Worm (Caenorhabditis elegans) whole organism, mixed stage, embryonic: Measurements from ENCODE around the gene F57A10.4.

Experiments
- M03D4.4 ChIP-seq: sonication (generic microtip); optimal IDR thresholded peaks from 2 replicates; lab custom pipeline; 2017; ENCODE audit warnings: mild to moderate bottlenecking, missing genetic modification characterization, missing compliant biosample characterization
- bed-3 ChIP-seq: fragments of 200-800 bp; sonication (Bioruptor generic); optimal IDR thresholded peaks from 3 replicates; lab custom pipeline; 2018; ENCODE audit warnings: mild to moderate bottlenecking, missing genetic modification characterization, moderate library complexity, missing compliant biosample characterization
- blmp-1 ChIP-seq: fragments of 150-350 bp; optimal IDR thresholded peaks from 2 replicates; lab custom pipeline; 2014; ENCODE audit warnings: missing biosample characterization, missing genetic modification characterization
- ceh-39 ChIP-seq: fragments of 150-350 bp; optimal IDR thresholded peaks from 2 replicates; lab custom pipeline; 2014; ENCODE audit warnings: missing biosample characterization, missing genetic modification characterization
- ceh-43 ChIP-seq: fragments of 200-800 bp; sonication (Bioruptor generic); optimal IDR thresholded peaks from 2 replicates; lab custom pipeline; 2018; ENCODE audit warnings: mild to moderate bottlenecking, missing genetic modification characterization, moderate library complexity, missing compliant biosample characterization
- ces-1 ChIP-seq: fragments of 150-350 bp; optimal IDR thresholded peaks from 2 replicates; lab custom pipeline; 2014; ENCODE audit warnings: missing biosample characterization, missing genetic modification reagents, missing genetic modification characterization
- cnd-1 ChIP-seq: fragments of 200-800 bp; sonication (Bioruptor generic); optimal IDR thresholded peaks from 2 replicates; lab custom pipeline; 2018; ENCODE audit warnings: mild to moderate bottlenecking, missing genetic modification characterization, missing compliant biosample characterization
- drap-1 ChIP-seq: fragments of 200-800 bp; sonication (Bioruptor generic); optimal IDR thresholded peaks from 3 replicates; lab custom pipeline; 2018; ENCODE audit warnings: mild to moderate bottlenecking, missing genetic modification characterization, missing compliant biosample characterization
- elt-1 ChIP-seq: sonication (generic microtip); optimal IDR thresholded peaks from 2 replicates; lab custom pipeline; 2017; ENCODE audit warnings: missing genetic modification characterization, mild to moderate bottlenecking, missing compliant biosample characterization, antibody characterized with exemption, moderate library complexity, borderline replicate concordance; ENCODE audit not compliant: insufficient read depth
- elt-3 ChIP-seq: fragments of 150-350 bp; optimal IDR thresholded peaks from 2 replicates; lab custom pipeline; 2014; ENCODE audit warnings: missing biosample characterization, missing genetic modification characterization
- flh-1 ChIP-seq: fragments of 200-800 bp; sonication (Bioruptor generic); optimal IDR thresholded peaks from 2 replicates; lab custom pipeline; 2018; ENCODE audit warnings: mild to moderate bottlenecking, missing genetic modification characterization, moderate library complexity, missing compliant biosample characterization
- ham-2 ChIP-seq: fragments of 200-800 bp; sonication (Bioruptor generic); optimal IDR thresholded peaks from 2 replicates; lab custom pipeline; 2018; ENCODE audit warnings: mild to moderate bottlenecking, missing genetic modification characterization, missing compliant biosample characterization
- hlh-1 ChIP-seq: fragments of 150-350 bp; optimal IDR thresholded peaks from 2 replicates; lab custom pipeline; 2014; ENCODE audit warnings: missing biosample characterization, missing genetic modification reagents, missing genetic modification characterization
- lin-13 ChIP-seq: fragments of 150-350 bp; optimal IDR thresholded peaks from 2 replicates; lab custom pipeline; 2014; ENCODE audit warnings: missing biosample characterization, missing genetic modification characterization
- lin-32 ChIP-seq: fragments of 200-800 bp; sonication (Bioruptor generic); optimal IDR thresholded peaks from 2 replicates; lab custom pipeline; 2018; ENCODE audit warnings: mild to moderate bottlenecking, missing genetic modification characterization, missing compliant biosample characterization
- lsy-2 ChIP-seq: fragments of 150-350 bp; optimal IDR thresholded peaks from 2 replicates; lab custom pipeline; 2014; ENCODE audit warnings: missing biosample characterization, missing genetic modification characterization
- mab-5 ChIP-seq: fragments of 150-350 bp; optimal IDR thresholded peaks from 2 replicates; lab custom pipeline; 2014; ENCODE audit warnings: missing biosample characterization, missing genetic modification characterization
- mep-1 ChIP-seq: fragments of 150-350 bp; optimal IDR thresholded peaks from 2 replicates; lab custom pipeline; 2017; ENCODE audit warnings: missing biosample characterization, missing genetic modification reagents, missing genetic modification characterization, inconsistent platforms
- nhr-12 ChIP-seq: fragments of 150-350 bp; optimal IDR thresholded peaks from 2 replicates; lab custom pipeline; 2014; ENCODE audit warnings: missing biosample characterization, missing genetic modification characterization
- nhr-2 ChIP-seq: fragments of 150-350 bp; optimal IDR thresholded peaks from 2 replicates; lab custom pipeline; 2014; ENCODE audit warnings: missing biosample characterization, missing genetic modification characterization
- nhr-237 ChIP-seq: fragments of 150-350 bp; optimal IDR thresholded peaks from 2 replicates; lab custom pipeline; 2014; ENCODE audit warnings: missing biosample characterization, missing genetic modification characterization
- nhr-28 ChIP-seq: fragments of 150-350 bp; optimal IDR thresholded peaks from 2 replicates; lab custom pipeline; 2014; ENCODE audit warnings: missing biosample characterization, missing genetic modification characterization
- pha-4 ChIP-seq: fragments of 150-350 bp; optimal IDR thresholded peaks from 2 replicates; lab custom pipeline; 2018; ENCODE audit warnings: missing biosample characterization, missing genetic modification reagents, missing genetic modification characterization
- sem-2 ChIP-seq: fragments of 200-800 bp; sonication (Bioruptor generic); optimal IDR thresholded peaks from 2 replicates; lab custom pipeline; 2018; ENCODE audit warnings: mild to moderate bottlenecking, missing genetic modification characterization, missing compliant biosample characterization
- snpc-4 ChIP-seq: fragments of 150-350 bp; optimal IDR thresholded peaks from 2 replicates; lab custom pipeline; 2014; ENCODE audit warnings: missing biosample characterization, missing genetic modification characterization
- sptf-1 ChIP-seq: sonication (generic microtip); optimal IDR thresholded peaks from 2 replicates; lab custom pipeline; 2017; ENCODE audit warnings: mild to moderate bottlenecking, missing genetic modification characterization, moderate library complexity, missing compliant biosample characterization
- tbx-8 ChIP-seq: fragments of 200-800 bp; sonication (Bioruptor generic); optimal IDR thresholded peaks from 2 replicates; lab custom pipeline; 2018; ENCODE audit warnings: mild to moderate bottlenecking, missing genetic modification characterization, moderate library complexity, missing compliant biosample characterization
- unc-39 ChIP-seq: fragments of 150-350 bp; optimal IDR thresholded peaks from 2 replicates; lab custom pipeline; 2014; ENCODE audit warnings: missing biosample characterization, missing genetic modification characterization
- unc-62 ChIP-seq: fragments of 150-350 bp; optimal IDR thresholded peaks from 2 replicates; lab custom pipeline; 2014; ENCODE audit warnings: missing biosample characterization, missing genetic modification reagents, missing genetic modification characterization
- zip-8 ChIP-seq: fragments of 150-350 bp; optimal IDR thresholded peaks from 2 replicates; lab custom pipeline; 2014; ENCODE audit warnings: missing biosample characterization, missing genetic modification characterization
- ztf-11 ChIP-seq: fragments of 150-350 bp; optimal IDR thresholded peaks from 2 replicates; lab custom pipeline; 2014; ENCODE audit warnings: missing biosample characterization, missing genetic modification characterization

Gene F57A10.4

ce11 chrV:15757645-15758044, 11.6 kb upstream of the F57A10.4 start:
- TF ChIP-seq tbx-8 (GFP tag; lab: Kevin White, UChicago) (no peak), elt-1 (tag; lab: Kevin White, UChicago) (no peak), ces-1 (GFP tag; lab: Kevin White, UChicago) (no peak), blmp-1 (tag; lab: Kevin White, UChicago) (no peak), flh-1 (no peak), ceh-43 (no peak), sem-2 (GFP tag; lab: Kevin White, UChicago) (no peak), nhr-2 (tag; lab: Kevin White, UChicago) (no peak), ham-2 (no peak), mab-5 (tag; lab: Kevin White, UChicago) (no peak), elt-3 (tag; lab: Kevin White, UChicago) (no peak), pha-4 (tag; lab: Kevin White, UChicago) (no peak), unc-62 (no peak), hlh-1 (no peak), nhr-12 (tag; lab: Kevin White, UChicago) (no peak), mep-1 (tag; lab: Kevin White, UChicago) (no peak), cnd-1 (tag; lab: Kevin White, UChicago) (no peak)

ce11 chrV:15758449-15758848, 10.8 kb upstream of the F57A10.4 start, which contains the start of gene str-9:
str-9 (plus strand) TSS chrV:15758749.
- no peak for TF ChIP-seq flh-1
- TF ChIP-seq pha-4 (tag; lab: Kevin White, UChicago), result no peak

ce11 chrV:15766122-15766594, 3.1 kb upstream of the F57A10.4 start, which contains the start of the genes haf-3 and F57A10.2:
haf-3 (minus strand) TSS chrV:15766172.
F57A10.2 (plus strand) TSS chrV:15766575.
- TF ChIP-seq nhr-237 (tag; lab: Kevin White, UChicago) (peak; percentile 82), snpc-4 (tag; lab: Kevin White, UChicago) (no peak), mab-5 (tag; lab: Kevin White, UChicago) (peak; percentile 62), zip-8 (tag; lab: Kevin White, UChicago) (no peak), nhr-28 (no peak), ham-2 (no peak), blmp-1 (tag; lab: Kevin White, UChicago) (no peak), pha-4 (tag; lab: Kevin White, UChicago) (peak; percentile 48), lin-32 (no peak), ces-1 (GFP tag; lab: Kevin White, UChicago) (peak; percentile 67), elt-3 (tag; lab: Kevin White, UChicago) (no peak), drap-1 (GFP tag; lab: Kevin White, UChicago) (peak; percentile 79), mep-1 (tag; lab: Kevin White, UChicago) (peak; percentile 91), sem-2 (GFP tag; lab: Kevin White, UChicago) (no peak), sptf-1 (tag; lab: Kevin White, UChicago) (peak; percentile 74), lsy-2 (tag; lab: Kevin White, UChicago) (peak; percentile 77), hlh-1 (peak; percentile 23), M03D4.4 (peak; percentile 46), unc-39 (tag; lab: Kevin White, UChicago) (no peak), ceh-39 (peak; percentile 43), lin-13 (tag; lab: Kevin White, UChicago) (peak; percentile 85), elt-1 (tag; lab: Kevin White, UChicago) (peak; percentile 11), bed-3 (GFP tag; lab: Kevin White, UChicago) (no peak)
- TF ChIP-seq, all 35 proteins: peak for 13

- no peak for TF ChIP-seq lsy-2 (tag; lab: Kevin White, UChicago)
- TF ChIP-seq ztf-11, result no peak
- no peak for TF ChIP-seq zip-8 (tag; lab: Kevin White, UChicago)
- no peak for TF ChIP-seq nhr-12 (tag; lab: Kevin White, UChicago)
- no peak for TF ChIP-seq mab-5 (tag; lab: Kevin White, UChicago)
- TF ChIP-seq ceh-39, result no peak
- no peak for TF ChIP-seq bed-3 (GFP tag; lab: Kevin White, UChicago)
- TF ChIP-seq elt-1 (tag; lab: Kevin White, UChicago), result no peak
- no peak for TF ChIP-seq ces-1 (GFP tag; lab: Kevin White, UChicago)
- TF ChIP-seq flh-1, result no peak
- no peak for TF ChIP-seq blmp-1 (tag; lab: Kevin White, UChicago)
- TF ChIP-seq M03D4.4, result no peak
- TF ChIP-seq, all 35 proteins: peak for 0
These were observed 3.9 kb downstream of the F57A10.4 start, which contains the start of gene nhr-60 for ce11 chrV:15773141-15773540. nhr-60 (minus strand) TSS chrV:15773241.
